Worm (Caenorhabditis elegans) whole organism, L3 larva: ENCODE results near the gene srg-64.

Source experiments
- ZK546.5 ChIP-seq: sonication (generic microtip); optimal IDR thresholded peaks from 2 replicates; lab custom pipeline; 2017; ENCODE audit warnings: missing biosample characterization, missing genetic modification characterization
- aly-2 ChIP-seq: fragments of 150-350 bp; optimal IDR thresholded peaks from 2 replicates; lab custom pipeline; 2014; ENCODE audit warnings: missing biosample characterization, missing genetic modification characterization
- ceh-28 ChIP-seq: fragments of 150-350 bp; optimal IDR thresholded peaks from 2 replicates; lab custom pipeline; 2014; ENCODE audit warnings: missing biosample characterization, missing genetic modification reagents, missing genetic modification characterization
- ceh-82 ChIP-seq: fragments of 150-350 bp; optimal IDR thresholded peaks from 2 replicates; lab custom pipeline; 2014; ENCODE audit warnings: missing biosample characterization, missing genetic modification characterization
- daf-12 ChIP-seq: fragments of 150-350 bp; optimal IDR thresholded peaks from 2 replicates; lab custom pipeline; 2014; ENCODE audit warnings: missing biosample characterization, missing genetic modification reagents, missing genetic modification characterization
- egl-27 ChIP-seq: sonication (generic microtip); optimal IDR thresholded peaks from 4 replicates; lab custom pipeline; 2017; ENCODE audit warnings: missing biosample characterization, missing genetic modification reagents, missing genetic modification characterization
- elt-1 ChIP-seq: fragments of 150-350 bp; optimal IDR thresholded peaks from 2 replicates; lab custom pipeline; 2014; ENCODE audit warnings: missing biosample characterization, missing genetic modification characterization
- elt-3 ChIP-seq, 3 experiments: fragments of 150-350 bp in 1 of 3; sonication (generic microtip) in 2 of 3; optimal IDR thresholded peaks; 2 replicates in 2 of 3; 4 replicates in 1 of 3; lab custom pipeline; 2014 to 2017; ENCODE audit warnings: missing biosample characterization in 3 of 3, missing genetic modification characterization in 3 of 3
- eor-1 ChIP-seq, 2 experiments: fragments of 150-350 bp; optimal IDR thresholded peaks; 2 replicates each; lab custom pipeline; 2014 to 2018; ENCODE audit warnings: missing biosample characterization in 2 of 2, missing genetic modification characterization in 2 of 2
- fkh-10 ChIP-seq: sonication (generic microtip); optimal IDR thresholded peaks from 2 replicates; lab custom pipeline; 2017; ENCODE audit warnings: missing biosample characterization, missing genetic modification reagents, missing genetic modification characterization
- fkh-2 ChIP-seq: fragments of 150-350 bp; optimal IDR thresholded peaks from 2 replicates; lab custom pipeline; 2014; ENCODE audit warnings: missing biosample characterization, missing genetic modification reagents, missing genetic modification characterization
- fos-1 ChIP-seq: fragments of 150-350 bp; optimal IDR thresholded peaks from 2 replicates; lab custom pipeline; 2014; ENCODE audit warnings: missing biosample characterization, missing genetic modification characterization
- hmg-11 ChIP-seq: sonication (generic microtip); optimal IDR thresholded peaks from 2 replicates; lab custom pipeline; 2016; ENCODE audit warnings: missing genetic modification characterization, missing compliant biosample characterization
- lin-15B ChIP-seq: fragments of 150-350 bp; optimal IDR thresholded peaks from 2 replicates; lab custom pipeline; 2014; ENCODE audit warnings: missing biosample characterization, missing genetic modification characterization
- lsy-12 ChIP-seq: sonication (generic microtip); optimal IDR thresholded peaks from 2 replicates; lab custom pipeline; 2016; ENCODE audit warnings: mild to moderate bottlenecking, missing genetic modification characterization, missing compliant biosample characterization
- mdl-1 ChIP-seq: fragments of 150-350 bp; optimal IDR thresholded peaks from 2 replicates; lab custom pipeline; 2014; ENCODE audit warnings: missing biosample characterization, missing genetic modification characterization
- nhr-11 ChIP-seq: fragments of 150-350 bp; optimal IDR thresholded peaks from 2 replicates; lab custom pipeline; 2014; ENCODE audit warnings: missing biosample characterization, missing genetic modification characterization
- nhr-12 ChIP-seq: fragments of 150-350 bp; optimal IDR thresholded peaks from 2 replicates; lab custom pipeline; 2014; ENCODE audit warnings: missing biosample characterization, missing genetic modification characterization
- nhr-23 ChIP-seq: fragments of 150-350 bp; optimal IDR thresholded peaks from 2 replicates; lab custom pipeline; 2014; ENCODE audit warnings: missing biosample characterization, missing genetic modification reagents, missing genetic modification characterization
- nhr-25 ChIP-seq: sonication (generic microtip); optimal IDR thresholded peaks from 2 replicates; lab custom pipeline; 2017; ENCODE audit warnings: missing biosample characterization, missing genetic modification characterization
- nhr-28 ChIP-seq: fragments of 150-350 bp; optimal IDR thresholded peaks from 2 replicates; lab custom pipeline; 2014; ENCODE audit warnings: missing biosample characterization, missing genetic modification characterization
- nhr-43 ChIP-seq: sonication (generic microtip); optimal IDR thresholded peaks from 2 replicates; lab custom pipeline; 2016; ENCODE audit warnings: mild to moderate bottlenecking, missing genetic modification characterization, missing compliant biosample characterization; ENCODE audit not compliant: poor library complexity, severe bottlenecking
- nhr-67 ChIP-seq: fragments of 150-350 bp; optimal IDR thresholded peaks from 2 replicates; lab custom pipeline; 2014; ENCODE audit warnings: missing biosample characterization, missing genetic modification characterization
- nhr-76 ChIP-seq: fragments of 150-350 bp; sonication (generic microtip); optimal IDR thresholded peaks from 5 replicates; lab custom pipeline; 2014; ENCODE audit warnings: missing biosample characterization, missing genetic modification characterization
- nhr-77 ChIP-seq: fragments of 150-350 bp; optimal IDR thresholded peaks from 2 replicates; lab custom pipeline; 2014; ENCODE audit warnings: missing biosample characterization, missing genetic modification characterization
- pqm-1 ChIP-seq: fragments of 150-350 bp; optimal IDR thresholded peaks from 2 replicates; lab custom pipeline; 2017; ENCODE audit warnings: missing biosample characterization, missing genetic modification characterization, inconsistent platforms
- sea-2 ChIP-seq: fragments of 150-350 bp; sonication (generic microtip); optimal IDR thresholded peaks from 4 replicates; lab custom pipeline; 2014; ENCODE audit warnings: missing biosample characterization, missing genetic modification reagents, missing genetic modification characterization
- skn-1 ChIP-seq: fragments of 150-350 bp; optimal IDR thresholded peaks from 2 replicates; lab custom pipeline; 2014; ENCODE audit warnings: missing biosample characterization, missing genetic modification characterization
- snpc-4 ChIP-seq: fragments of 150-350 bp; optimal IDR thresholded peaks from 2 replicates; lab custom pipeline; 2014; ENCODE audit warnings: missing biosample characterization, missing genetic modification characterization
- tbx-2 ChIP-seq: sonication (generic microtip); optimal IDR thresholded peaks from 2 replicates; lab custom pipeline; 2016; ENCODE audit warnings: mild to moderate bottlenecking, missing genetic modification characterization, missing compliant biosample characterization
- unc-39 ChIP-seq: sonication (generic microtip); optimal IDR thresholded peaks from 4 replicates; lab custom pipeline; 2017; ENCODE audit warnings: missing biosample characterization, missing genetic modification characterization
- unc-62 ChIP-seq: fragments of 150-350 bp; sonication (generic microtip); optimal IDR thresholded peaks from 4 replicates; lab custom pipeline; 2014; ENCODE audit warnings: missing biosample characterization, missing genetic modification reagents, missing genetic modification characterization

The srg-64 gene

ce11 chrX:15766861-15767260, 26.4 kb upstream of the srg-64 start:
- no peak for TF ChIP-seq ceh-82 (tag; lab: Kevin White, UChicago)
- TF ChIP-seq nhr-28 (tag; lab: Kevin White, UChicago): no peak
- TF ChIP-seq nhr-23 (tag; lab: Kevin White, UChicago): no peak
- TF ChIP-seq nhr-76 (tag; lab: Kevin White, UChicago): no peak
- TF ChIP-seq nhr-43 (tag; lab: Kevin White, UChicago): no peak
- no peak for TF ChIP-seq daf-12 (tag; lab: Kevin White, UChicago)
- no peak for TF ChIP-seq mdl-1 (tag; lab: Kevin White, UChicago)
- no peak for TF ChIP-seq ZK546.5
- no peak for TF ChIP-seq pqm-1
- no peak for TF ChIP-seq elt-1 (tag; lab: Kevin White, UChicago)
- no peak for TF ChIP-seq egl-27 (tag; lab: Kevin White, UChicago)
- TF ChIP-seq elt-3 (tag; optimal IDR thresholded peaks at IDR 0.05; lab: Kevin White, UChicago): no peak
- no peak for TF ChIP-seq fkh-10
- no peak for TF ChIP-seq hmg-11
- TF ChIP-seq unc-39 (tag; lab: Kevin White, UChicago): no peak
- TF ChIP-seq eor-1 (tag; optimal IDR thresholded peaks at IDR 0.05; lab: Kevin White, UChicago): no peak
- no peak for TF ChIP-seq unc-62 (GFP tag; lab: Kevin White, UChicago)
- no peak for TF ChIP-seq nhr-67 (tag; lab: Kevin White, UChicago)
- TF ChIP-seq sea-2: no peak
- no peak for TF ChIP-seq ceh-28 (tag; lab: Kevin White, UChicago)

ce11 chrX:15766147-15766546, 25.7 kb upstream of the srg-64 start, which contains the start of gene bus-17:
Gene bus-17 (minus strand): TSS chrX:15766354.
- no peak for TF ChIP-seq fos-1 (tag; lab: Kevin White, UChicago)
- TF ChIP-seq, all 47 proteins: peak for 0

- TF ChIP-seq lin-15B (tag; lab: Kevin White, UChicago): no peak
- no peak for TF ChIP-seq mdl-1 (tag; lab: Kevin White, UChicago)
- TF ChIP-seq nhr-43 (tag; lab: Kevin White, UChicago): no peak
- TF ChIP-seq ceh-82 (tag; lab: Kevin White, UChicago): no peak
- TF ChIP-seq aly-2 (tag; lab: Kevin White, UChicago): no peak
- TF ChIP-seq nhr-11: no peak
- TF ChIP-seq, all 47 proteins: peak for 0
Measured at ce11 chrX:15759222-15759621, 18.8 kb upstream of the srg-64 start.

ce11 chrX:15757169-15757568, 16.7 kb upstream of the srg-64 start, which contains the start of gene wrt-4:
Gene wrt-4 (minus strand): TSS chrX:15757269.
- TF ChIP-seq nhr-77 (tag; lab: Kevin White, UChicago): no peak
- no peak for TF ChIP-seq fos-1 (tag; lab: Kevin White, UChicago)
- TF ChIP-seq ceh-82 (tag; lab: Kevin White, UChicago): no peak
- TF ChIP-seq tbx-2: no peak
- TF ChIP-seq eor-1 (tag; optimal IDR thresholded peaks at IDR 0.05; lab: Kevin White, UChicago): no peak
- TF ChIP-seq elt-3 (tag; optimal IDR thresholded peaks at IDR 0.05; lab: Kevin White, UChicago): no peak
- TF ChIP-seq snpc-4: no peak
- TF ChIP-seq skn-1: no peak
- TF ChIP-seq nhr-11: no peak
- no peak for TF ChIP-seq daf-12 (tag; lab: Kevin White, UChicago)
- TF ChIP-seq ZK546.5: no peak

ce11 chrX:15751245-15751644, 10.8 kb upstream of the srg-64 start:
- TF ChIP-seq fos-1 (tag; lab: Kevin White, UChicago): no peak
- no peak for TF ChIP-seq fkh-2
- no peak for TF ChIP-seq sea-2
- peak; percentile 19 for TF ChIP-seq nhr-43 (tag; lab: Kevin White, UChicago)

- TF ChIP-seq lin-15B (tag; lab: Kevin White, UChicago) (peak; percentile 16), nhr-25 (tag; lab: Kevin White, UChicago) (peak; percentile 39), lsy-12 (tag; lab: Kevin White, UChicago) (no peak), aly-2 (tag; lab: Kevin White, UChicago) (no peak), nhr-43 (tag; lab: Kevin White, UChicago) (peak; percentile 51), nhr-12 (tag; lab: Kevin White, UChicago) (no peak), skn-1 (no peak)
- TF ChIP-seq, all 47 proteins: peak for 3
Measured at ce11 chrX:15747814-15748213, 7.4 kb upstream of the srg-64 start.
